Fruit fly (Drosophila melanogaster): ENCODE measurements around the gene Mcm2.

Gene Mcm2

dm6 chr3R:8269740-8270139, 5.0 kb downstream of the Mcm2 start, which contains the start of gene CG9630 (continued):
- no peak for TF ChIP-seq zfh2 (GFP tag; optimal IDR thresholded peaks at IDR 0.05)
- peak; percentile 48 for TF ChIP-seq CG17829 (tag; optimal IDR thresholded peaks at IDR 0.05)
- TF ChIP-seq fd96Cb (tag; optimal IDR thresholded peaks at IDR 0.05) = no peak
- no peak for TF ChIP-seq usp (GFP tag; optimal IDR thresholded peaks at IDR 0.05)
- TF ChIP-seq al (GFP tag; IDR thresholded peaks at IDR 0.05) = no peak
- TF ChIP-seq CG3847 (GFP tag; IDR thresholded peaks at IDR 0.05) = peak; percentile 88
- no peak for TF ChIP-seq CG6813 (GFP tag; optimal IDR thresholded peaks at IDR 0.05)
- TF ChIP-seq CG7963 (GFP tag; IDR thresholded peaks at IDR 0.05; ENCODE audit: partially characterized antibody) = no peak
- peak; percentile 38 for TF ChIP-seq CG3995 (GFP tag; optimal IDR thresholded peaks at IDR 0.05)
- peak; percentile 10 for TF ChIP-seq nmo (GFP tag; optimal IDR thresholded peaks at IDR 0.05)
- no peak for TF ChIP-seq grn (GFP tag; optimal IDR thresholded peaks at IDR 0.05)
- no peak for TF ChIP-seq CG8944 (GFP tag; optimal IDR thresholded peaks at IDR 0.05)
- no peak for TF ChIP-seq CG12769 (tag; optimal IDR thresholded peaks at IDR 0.05)
- TF ChIP-seq Dbx (GFP tag; IDR thresholded peaks at IDR 0.05) = no peak
- no peak for TF ChIP-seq CG9876 (GFP tag; optimal IDR thresholded peaks at IDR 0.05)
- TF ChIP-seq TFAM (GFP tag; optimal IDR thresholded peaks at IDR 0.05) = no peak
- TF ChIP-seq dm (GFP tag; optimal IDR thresholded peaks at IDR 0.05) = peak; percentile 98
- no peak for TF ChIP-seq B-H1 (GFP tag; IDR thresholded peaks at IDR 0.05)
- TF ChIP-seq scrt (GFP tag; optimal IDR thresholded peaks at IDR 0.05) = no peak
- TF ChIP-seq Abd-B (GFP tag; optimal IDR thresholded peaks at IDR 0.05) = no peak
- no peak for TF ChIP-seq NK7.1 (GFP tag; optimal IDR thresholded peaks at IDR 0.05)
- no peak for TF ChIP-seq chif (GFP tag; optimal IDR thresholded peaks at IDR 0.05)
- no peak for TF ChIP-seq vvl (GFP tag; IDR thresholded peaks at IDR 0.05)
- TF ChIP-seq hth (optimal IDR thresholded peaks at IDR 0.05) = no peak
- no peak for TF ChIP-seq CG7372 (GFP tag; IDR thresholded peaks at IDR 0.05)
- peak; percentile 1 for TF ChIP-seq ewg (GFP tag; optimal IDR thresholded peaks at IDR 0.05)
- no peak for TF ChIP-seq CG9932 (GFP tag; IDR thresholded peaks at IDR 0.05)
- no peak for TF ChIP-seq eyg (GFP tag; optimal IDR thresholded peaks at IDR 0.05)
- TF ChIP-seq wek (GFP tag; optimal IDR thresholded peaks at IDR 0.05) = no peak
- TF ChIP-seq Mes4 (GFP tag; optimal IDR thresholded peaks at IDR 0.05) = no peak
- peak; percentile 100 for TF ChIP-seq Dp (GFP tag; optimal IDR thresholded peaks at IDR 0.05)
- TF ChIP-seq CG7556 (GFP tag; optimal IDR thresholded peaks at IDR 0.05) = no peak
- no peak for TF ChIP-seq Six4 (GFP tag; optimal IDR thresholded peaks at IDR 0.05)
- peak; percentile 85 for TF ChIP-seq twi (tag; optimal IDR thresholded peaks at IDR 0.05)
- no peak for TF ChIP-seq CG14860 (GFP tag; IDR thresholded peaks at IDR 0.05; ENCODE audit: partially characterized antibody)
- TF ChIP-seq MBD-R2 (GFP tag; IDR thresholded peaks at IDR 0.05) = peak; percentile 88

dm6 chr3R:8272573-8273165, 7.9 kb downstream of the Mcm2 start:
- TF ChIP-seq Ets65A (GFP tag) (peak; percentile 27), CG8359 (GFP tag; optimal IDR thresholded peaks at IDR 0.05; ENCODE audit: borderline replicate concordance) (no peak)

- TF ChIP-seq crp (GFP tag; optimal IDR thresholded peaks at IDR 0.05) = no peak
- TF ChIP-seq CG4707 (GFP tag; optimal IDR thresholded peaks at IDR 0.05) = no peak
- peak; percentile 89 for TF ChIP-seq zen (tag; optimal IDR thresholded peaks at IDR 0.05)
- TF ChIP-seq CG10959 (GFP tag; IDR thresholded peaks at IDR 0.05) = no peak
- no peak for TF ChIP-seq CG15601 (tag; optimal IDR thresholded peaks at IDR 0.05)
- TF ChIP-seq bigmax (GFP tag; optimal IDR thresholded peaks at IDR 0.05) = no peak
- peak; percentile 76 for TF ChIP-seq D (optimal IDR thresholded peaks at IDR 0.05)
- no peak for TF ChIP-seq D (GFP tag; optimal IDR thresholded peaks at IDR 0.05)
- TF ChIP-seq cato (GFP tag; optimal IDR thresholded peaks at IDR 0.05; ENCODE audit: borderline replicate concordance) = no peak
- TF ChIP-seq CG10462 (GFP tag; optimal IDR thresholded peaks at IDR 0.05) = no peak
- no peak for TF ChIP-seq h (optimal IDR thresholded peaks at IDR 0.05)
- no peak for TF ChIP-seq maf-S (GFP tag; optimal IDR thresholded peaks at IDR 0.05)
- TF ChIP-seq prd (optimal IDR thresholded peaks at IDR 0.05) = no peak
- TF ChIP-seq prd (GFP tag; IDR thresholded peaks at IDR 0.05) = peak; percentile 72; the same call in 2 of the 3 replicates
- peak; percentile 77 for TF ChIP-seq twi (tag; optimal IDR thresholded peaks at IDR 0.05)
Measured at dm6 chr3R:8275031-8275430, 10.3 kb downstream of the Mcm2 start.

Data from whole organism, embryonic.